Fruit fly (Drosophila melanogaster): ENCODE measurements around the gene CG42300.

The CG42300 gene

DNA sequence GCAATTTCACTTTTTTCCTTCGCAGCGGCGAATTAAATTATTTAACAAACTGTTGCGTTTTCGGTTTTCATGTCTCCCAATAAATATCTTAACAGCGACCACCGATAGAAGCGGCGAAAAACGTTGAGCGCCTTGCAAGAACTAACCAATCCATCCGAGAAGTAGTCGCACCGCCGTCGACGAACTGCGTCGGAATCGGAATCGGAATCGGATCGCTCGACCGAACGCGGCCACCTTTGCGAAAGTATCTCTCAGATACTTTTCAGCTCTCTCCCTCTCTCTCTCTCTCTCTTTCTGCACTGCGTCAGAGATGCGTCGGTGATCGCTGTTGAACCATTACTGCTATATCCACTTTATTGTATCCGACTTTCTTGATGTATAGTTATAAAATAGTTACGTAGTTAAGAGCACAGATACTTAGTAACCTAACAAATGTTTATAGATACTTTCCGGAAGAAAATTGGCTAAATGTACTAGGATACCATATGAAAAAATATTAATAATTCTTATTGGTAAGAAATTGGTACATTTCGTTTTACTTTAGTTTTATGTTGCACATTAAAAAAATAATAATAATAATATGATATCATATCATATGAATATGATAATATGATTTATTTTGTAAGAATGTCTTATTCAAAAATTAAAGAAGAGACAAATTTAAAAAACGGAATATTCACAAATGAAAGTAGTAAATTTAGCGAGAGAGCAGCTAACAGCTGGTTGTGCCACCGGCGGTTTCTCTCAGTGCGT lies 37.8 kb upstream of the CG42300 start, which contains the start of gene Chsy (continued):
- TF ChIP-seq ranshi (GFP tag; IDR thresholded peaks at IDR 0.05) (peak; percentile 22; the same call in 1 of the 2 replicates), CG2129 (GFP tag; IDR thresholded peaks at IDR 0.05; ENCODE audit: partially characterized antibody) (no peak), HmgD (GFP tag; optimal IDR thresholded peaks at IDR 0.05) (no peak), hth (optimal IDR thresholded peaks at IDR 0.05) (no peak), Tbp (GFP tag; optimal IDR thresholded peaks at IDR 0.05) (no peak), tin (GFP tag; optimal IDR thresholded peaks at IDR 0.05) (no peak), dysf (GFP tag; IDR thresholded peaks at IDR 0.05) (no peak), Eip74EF (GFP tag; optimal IDR thresholded peaks at IDR 0.05) (no peak), CG14965 (GFP tag; optimal IDR thresholded peaks at IDR 0.05; ENCODE audit: borderline replicate concordance) (no peak), CG4404 (GFP tag; IDR thresholded peaks at IDR 0.05) (no peak), chn (GFP tag; optimal IDR thresholded peaks at IDR 0.05) (no peak), vfl (GFP tag; optimal IDR thresholded peaks at IDR 0.05) (no peak), z (GFP tag; IDR thresholded peaks at IDR 0.05) (no peak), zfh1 (GFP tag; IDR thresholded peaks at IDR 0.05) (0 out of 3 replicates have a peak, but pooled peaks have one; percentile 36), Bgb (GFP tag; IDR thresholded peaks at IDR 0.05; ENCODE audit: partially characterized antibody) (0 out of 2 replicates have a peak, but pooled peaks have one; percentile 10), MESR4 (GFP tag; optimal IDR thresholded peaks at IDR 0.05) (no peak), CG3065 (GFP tag; optimal IDR thresholded peaks at IDR 0.05) (no peak), Usf (GFP tag; optimal IDR thresholded peaks at IDR 0.05) (no peak), prd (optimal IDR thresholded peaks at IDR 0.05) (no peak), prd (GFP tag; IDR thresholded peaks at IDR 0.05) (peak; percentile 24; the same call in 1 of the 3 replicates), yki (optimal IDR thresholded peaks at IDR 0.05) (peak; percentile 66), NC2β (GFP tag; optimal IDR thresholded peaks at IDR 0.05) (no peak), CG9727 (GFP tag; optimal IDR thresholded peaks at IDR 0.05) (no peak), pnt (GFP tag; optimal IDR thresholded peaks at IDR 0.05) (no peak), crc (GFP tag; optimal IDR thresholded peaks at IDR 0.05) (no peak), Ets97D (GFP tag; optimal IDR thresholded peaks at IDR 0.05) (no peak), mam (GFP tag; optimal IDR thresholded peaks at IDR 0.05) (no peak), Mes4 (GFP tag; optimal IDR thresholded peaks at IDR 0.05) (no peak), CG17912 (GFP tag; optimal IDR thresholded peaks at IDR 0.05) (no peak), ac (GFP tag; optimal IDR thresholded peaks at IDR 0.05) (no peak), B-H2 (GFP tag; optimal IDR thresholded peaks at IDR 0.05) (no peak), CG42726 (GFP tag; IDR thresholded peaks at IDR 0.05; ENCODE audit: partially characterized antibody) (no peak), da (GFP tag; optimal IDR thresholded peaks at IDR 0.05) (no peak), cad (GFP tag; optimal IDR thresholded peaks at IDR 0.05) (no peak), Opbp (GFP tag; IDR thresholded peaks at IDR 0.05; ENCODE audit: partially characterized antibody) (0 out of 3 replicates have a peak, but pooled peaks have one; percentile 5), zen2 (GFP tag; IDR thresholded peaks at IDR 0.05; ENCODE audit: partially characterized antibody) (no peak), CG17612 (GFP tag; IDR thresholded peaks at IDR 0.05) (no peak), Ada2b (GFP tag; IDR thresholded peaks at IDR 0.05) (no peak), Sry-β (GFP tag; optimal IDR thresholded peaks at IDR 0.05) (peak; percentile 92), stc (GFP tag; IDR thresholded peaks at IDR 0.05) (0 out of 2 replicates have a peak, but pooled peaks have one; percentile 20), CG8388 (GFP tag; optimal IDR thresholded peaks at IDR 0.05) (no peak), Atf3 (GFP tag; optimal IDR thresholded peaks at IDR 0.05) (no peak), toy (GFP tag; IDR thresholded peaks at IDR 0.05) (no peak), ap (GFP tag; IDR thresholded peaks at IDR 0.05) (no peak), C15 (GFP tag; IDR thresholded peaks at IDR 0.05) (no peak), CG13296 (GFP tag; optimal IDR thresholded peaks at IDR 0.05) (no peak), E2f2 (GFP tag; IDR thresholded peaks at IDR 0.05) (peak; percentile 16; the same call in 1 of the 2 replicates), Dip2 (GFP tag; IDR thresholded peaks at IDR 0.05) (no peak), CG8359 (GFP tag; optimal IDR thresholded peaks at IDR 0.05; ENCODE audit: borderline replicate concordance) (no peak), gcm (GFP tag; optimal IDR thresholded peaks at IDR 0.05) (no peak), CG31388 (GFP tag; optimal IDR thresholded peaks at IDR 0.05) (no peak)

Measured in whole organism, embryonic.